Fruit fly (Drosophila melanogaster) whole organism, embryonic: ENCODE results near the gene CG31775.

ENCODE experiments used
- CG11456 ChIP-seq: fragments of 200-800 bp; sonication (Bioruptor generic); IDR thresholded peaks from 3 replicates; pipeline ENCODE4 v1.3.6; 2022; ENCODE audit warnings: missing biosample characterization, missing genetic modification characterization
- ci ChIP-seq: fragments of 200-800 bp; sonication (Bioruptor generic); IDR thresholded peaks from 3 replicates; pipeline ENCODE4 v1.3.6; 2022; ENCODE audit warnings: missing biosample characterization, missing genetic modification characterization

dm6 chr2L:14690791-14691190, 46.8 kb downstream of the CG31775 start:
- TF ChIP-seq CG11456 (GFP tag; lab: Robert Waterston, UW) (no peak), ci (GFP tag; lab: Robert Waterston, UW) (no peak)
